Fruit fly (Drosophila melanogaster) whole organism: Measurements from ENCODE around the gene RpL26.

Source experiments
- CG8478 ChIP-seq: fragments of >200 bp; optimal IDR thresholded peaks from 2 replicates; lab custom pipeline; 2018; ENCODE audit warnings: inconsistent platforms
- Dll ChIP-seq: fragments of >200 bp; optimal IDR thresholded peaks from 2 replicates; lab custom pipeline; 2017
- pan ChIP-seq: fragments of >200 bp; optimal IDR thresholded peaks from 2 replicates; lab custom pipeline; 2017
- usp ChIP-seq: fragments of >200 bp; optimal IDR thresholded peaks from 2 replicates; lab custom pipeline; 2017; ENCODE audit warnings: missing biosample characterization, missing genetic modification characterization, mixed read lengths

DNA sequence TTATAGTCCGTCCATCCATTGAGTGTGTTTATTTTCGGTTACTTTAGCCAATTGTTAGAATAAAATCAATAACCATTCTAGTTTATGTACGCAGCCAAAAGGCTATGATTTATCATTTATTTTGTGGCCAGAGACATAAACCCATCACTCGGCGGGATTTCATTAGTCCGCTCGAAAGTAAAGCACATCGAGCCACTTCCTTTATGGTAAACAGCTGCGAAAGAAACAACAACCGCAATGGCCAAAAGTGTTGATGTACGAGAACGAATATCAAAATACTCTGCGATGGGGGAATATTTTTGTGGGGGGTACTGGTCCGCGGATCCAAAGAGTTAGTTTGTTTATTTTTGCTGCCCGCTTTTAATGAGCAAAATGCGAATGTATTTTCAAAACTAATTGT, 17.1 kb upstream of the RpL26 start:
- TF ChIP-seq CG8478, result no peak
- TF ChIP-seq pan (lab: Kevin White, UChicago), result no peak
- TF ChIP-seq usp, result no peak
- no peak for TF ChIP-seq Dll (lab: Kevin White, UChicago)
